Worm (Caenorhabditis elegans) whole organism, L4 larva: ENCODE measurements around the gene C39B5.2.

Experiments used
- F44E2.7 ChIP-seq: fragments of 200-800 bp; sonication (Bioruptor generic); IDR thresholded peaks from 2 replicates; pipeline ENCODE4 v2.1.2; 2022; ENCODE audit warnings: missing genetic modification characterization, missing compliant biosample characterization
- ZK337.2 ChIP-seq: fragments of 200-800 bp; sonication (Bioruptor generic); IDR thresholded peaks from 2 replicates; pipeline ENCODE4 v1.3.6; 2022; ENCODE audit warnings: missing genetic modification reagents, missing genetic modification characterization, missing compliant biosample characterization
- aha-1 ChIP-seq: fragments of 150-350 bp; peaks from one replicate; lab custom pipeline; 2014; ENCODE audit warnings: missing biosample characterization, missing genetic modification characterization
- ama-1 ChIP-seq: fragments of 150-350 bp; optimal IDR thresholded peaks from 2 replicates; lab custom pipeline; 2014; ENCODE audit warnings: inconsistent platforms, mixed read lengths
- ceh-44 ChIP-seq: fragments of 200-800 bp; sonication (Bioruptor generic); IDR thresholded peaks from 2 replicates; pipeline ENCODE4 v1.3.6; 2022; ENCODE audit warnings: missing genetic modification reagents, missing genetic modification characterization, missing compliant biosample characterization
- ceh-82 ChIP-seq: sonication (generic microtip); optimal IDR thresholded peaks from 2 replicates; lab custom pipeline; 2017; ENCODE audit warnings: missing biosample characterization, missing genetic modification characterization
- daf-16 ChIP-seq, 3 experiments: sonication (generic microtip); optimal IDR thresholded peaks; 2 replicates each; lab custom pipeline; 2016 to 2017; ENCODE audit warnings: missing genetic modification characterization in 3 of 3, missing genetic modification reagents in 3 of 3, mild to moderate bottlenecking in 2 of 3, missing compliant biosample characterization in 2 of 3, missing biosample characterization in 1 of 3, moderate library complexity in 1 of 3
- daf-19 ChIP-seq: fragments of 200-800 bp; sonication (Bioruptor generic); conservative IDR thresholded peaks from 2 replicates; pipeline ENCODE4 v1.3.6; 2022; ENCODE audit warnings: missing genetic modification characterization, missing compliant biosample characterization
- dmd-6 ChIP-seq: fragments of 200-800 bp; sonication (Bioruptor generic); IDR thresholded peaks from 2 replicates; pipeline ENCODE4 v1.3.6; 2022; ENCODE audit warnings: missing genetic modification reagents, missing genetic modification characterization, missing compliant biosample characterization
- dmd-8 ChIP-seq: fragments of 200-800 bp; sonication (Bioruptor generic); IDR thresholded peaks from 2 replicates; pipeline ENCODE4 v1.3.6; 2022; ENCODE audit warnings: missing genetic modification characterization, missing compliant biosample characterization
- dve-1 ChIP-seq: sonication (generic microtip); optimal IDR thresholded peaks from 2 replicates; lab custom pipeline; 2017; ENCODE audit warnings: antibody characterized with exemption, mild to moderate bottlenecking, missing genetic modification characterization, missing compliant biosample characterization; ENCODE audit not compliant: insufficient read depth
- hif-1 ChIP-seq, 2 experiments: sonication (generic microtip); optimal IDR thresholded peaks; 2 replicates each; lab custom pipeline; 2016 to 2017; ENCODE audit warnings: missing compliant biosample characterization in 2 of 2, missing genetic modification characterization in 2 of 2, missing genetic modification reagents in 2 of 2, missing genotype in 2 of 2, mild to moderate bottlenecking in 1 of 2
- hlh-11 ChIP-seq: fragments of 200-800 bp; sonication (Bioruptor generic); optimal IDR thresholded peaks from 2 replicates; lab custom pipeline; 2018; ENCODE audit warnings: mild to moderate bottlenecking, missing genetic modification characterization, missing compliant biosample characterization
- lin-1 ChIP-seq: fragments of 200-800 bp; sonication (Bioruptor generic); IDR thresholded peaks from 2 replicates; pipeline ENCODE4 v1.3.6; 2022; ENCODE audit warnings: missing genetic modification reagents, missing genetic modification characterization, missing compliant biosample characterization
- lin-38 ChIP-seq: fragments of 200-800 bp; sonication (Bioruptor generic); IDR thresholded peaks from 2 replicates; pipeline ENCODE4 v1.3.6; 2022; ENCODE audit warnings: missing genetic modification reagents, missing genetic modification characterization, missing compliant biosample characterization
- mep-1 ChIP-seq: fragments of 150-350 bp; sonication (generic microtip); optimal IDR thresholded peaks from 3 replicates; lab custom pipeline; 2014; ENCODE audit warnings: missing biosample characterization, missing genetic modification characterization
- mxl-3 ChIP-seq: fragments of 200-800 bp; sonication (Bioruptor generic); optimal IDR thresholded peaks from 2 replicates; lab custom pipeline; 2018; ENCODE audit warnings: mild to moderate bottlenecking, missing genetic modification characterization, missing compliant biosample characterization
- nhr-10 ChIP-seq: fragments of 150-350 bp; optimal IDR thresholded peaks from 2 replicates; lab custom pipeline; 2014; ENCODE audit warnings: missing biosample characterization, missing genetic modification characterization
- nhr-11 ChIP-seq: fragments of 150-350 bp; optimal IDR thresholded peaks from 2 replicates; lab custom pipeline; 2014; ENCODE audit warnings: missing biosample characterization, missing genetic modification characterization
- nhr-237 ChIP-seq: sonication (generic microtip); optimal IDR thresholded peaks from 2 replicates; lab custom pipeline; 2017; ENCODE audit warnings: missing biosample characterization, missing genetic modification characterization
- nhr-25 ChIP-seq: sonication (generic microtip); optimal IDR thresholded peaks from 2 replicates; lab custom pipeline; 2017; ENCODE audit warnings: missing genetic modification characterization, mild to moderate bottlenecking, missing compliant biosample characterization, antibody characterized with exemption, moderate library complexity, borderline replicate concordance; ENCODE audit not compliant: insufficient read depth
- nhr-28 ChIP-seq: fragments of 150-350 bp; optimal IDR thresholded peaks from 2 replicates; lab custom pipeline; 2014; ENCODE audit warnings: missing biosample characterization, missing genetic modification characterization
- nhr-42 ChIP-seq: fragments of 200-800 bp; sonication (Bioruptor generic); IDR thresholded peaks from 2 replicates; pipeline ENCODE4 v1.3.6; 2022; ENCODE audit warnings: missing genetic modification characterization, missing compliant biosample characterization
- nhr-48 ChIP-seq: sonication (generic microtip); optimal IDR thresholded peaks from 2 replicates; lab custom pipeline; 2016; ENCODE audit warnings: mild to moderate bottlenecking, missing genetic modification characterization, missing compliant biosample characterization
- nhr-6 ChIP-seq: fragments of 150-350 bp; optimal IDR thresholded peaks from 2 replicates; lab custom pipeline; 2014; ENCODE audit warnings: missing biosample characterization, missing genetic modification characterization
- nhr-76 ChIP-seq: fragments of 150-350 bp; optimal IDR thresholded peaks from 2 replicates; lab custom pipeline; 2014; ENCODE audit warnings: missing biosample characterization, missing genetic modification characterization
- php-3 ChIP-seq: fragments of 200-800 bp; sonication (Bioruptor generic); IDR thresholded peaks from 2 replicates; pipeline ENCODE4 v1.3.6; 2022; ENCODE audit warnings: missing genetic modification reagents, missing genetic modification characterization, missing compliant biosample characterization
- pqm-1 ChIP-seq: sonication (generic microtip); optimal IDR thresholded peaks from 2 replicates; lab custom pipeline; 2017; ENCODE audit warnings: missing biosample characterization, missing genetic modification characterization
- spr-3 ChIP-seq: fragments of 200-800 bp; sonication (Bioruptor generic); optimal IDR thresholded peaks from 2 replicates; lab custom pipeline; 2018; ENCODE audit warnings: mild to moderate bottlenecking, missing genetic modification characterization, missing compliant biosample characterization
- tra-1 ChIP-seq: fragments of 200-800 bp; sonication (Bioruptor generic); IDR thresholded peaks from 2 replicates; pipeline ENCODE4 v1.3.6; 2022; ENCODE audit warnings: missing genetic modification reagents, missing genetic modification characterization, missing compliant biosample characterization
- unc-62 ChIP-seq, 3 experiments: fragments of 150-350 bp in 1 of 3; sonication (generic microtip); optimal IDR thresholded peaks in 2 of 3; peaks in 1 of 3; 1 replicate in 1 of 3; 2 replicates in 2 of 3; lab custom pipeline; 2014 to 2017; ENCODE audit warnings: missing biosample characterization in 3 of 3, missing genetic modification characterization in 3 of 3, missing genetic modification reagents in 3 of 3, missing genotype in 1 of 3
- vab-7 ChIP-seq: fragments of 200-800 bp; sonication (Bioruptor generic); IDR thresholded peaks from 2 replicates; pipeline ENCODE4 v1.3.6; 2022; ENCODE audit warnings: missing genetic modification reagents, missing genetic modification characterization, missing compliant biosample characterization
- zag-1 ChIP-seq: fragments of 150-350 bp; optimal IDR thresholded peaks from 2 replicates; lab custom pipeline; 2014; ENCODE audit warnings: missing biosample characterization, missing genetic modification characterization

The C39B5.2 gene

DNA sequence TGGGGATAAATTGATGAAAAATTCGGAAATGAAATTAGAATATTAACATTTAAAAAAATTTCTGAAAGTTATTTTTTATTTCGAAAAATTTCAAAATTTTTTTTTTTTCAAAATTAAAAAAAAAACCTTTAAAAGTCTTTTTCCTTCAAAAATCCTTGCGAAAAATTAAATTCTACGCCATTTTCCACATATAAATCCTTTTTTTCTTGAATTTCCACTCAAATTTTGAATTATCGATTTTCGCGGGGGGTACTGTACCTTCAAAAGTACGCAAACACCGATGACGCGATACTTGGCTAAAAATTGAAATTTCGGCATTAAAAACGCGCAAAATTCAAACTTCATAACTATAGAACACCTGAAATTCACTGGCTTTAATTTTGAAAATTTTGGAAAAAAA, 24.1 kb upstream of the C39B5.2 start:
- TF ChIP-seq spr-3 (GFP tag; lab: Kevin White, UChicago) = no peak
- TF ChIP-seq aha-1 = peak; percentile 95

DNA sequence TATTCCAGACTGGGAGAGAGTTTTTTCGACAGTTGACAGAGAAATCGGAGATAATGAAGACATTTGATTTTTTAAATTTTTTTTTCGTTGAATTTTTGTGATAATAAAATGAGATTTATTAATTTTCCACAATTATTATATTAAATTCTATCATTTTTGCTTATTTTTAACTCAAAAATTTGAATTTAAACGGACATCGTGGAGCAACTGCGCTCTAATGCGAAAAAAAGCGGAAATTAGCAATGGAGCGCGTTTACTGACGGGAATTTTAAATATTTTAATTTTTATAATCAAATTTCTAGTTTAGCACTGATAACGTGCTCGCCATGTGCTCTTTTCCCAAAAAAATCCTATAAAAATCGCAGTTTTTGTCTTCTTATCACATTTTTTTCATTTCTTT, 23.6 kb upstream of the C39B5.2 start, which contains the start of gene C39B5.14:
TSS of gene C39B5.14 (plus strand) at position 301 of the 400 bp plus-strand sequence.
- peak; percentile 45 for TF ChIP-seq dmd-6 (GFP tag; lab: Robert Waterston, UW)
- peak; percentile 46 for TF ChIP-seq lin-38
- no peak for TF ChIP-seq ZK337.2 (GFP tag; lab: Robert Waterston, UW)

DNA sequence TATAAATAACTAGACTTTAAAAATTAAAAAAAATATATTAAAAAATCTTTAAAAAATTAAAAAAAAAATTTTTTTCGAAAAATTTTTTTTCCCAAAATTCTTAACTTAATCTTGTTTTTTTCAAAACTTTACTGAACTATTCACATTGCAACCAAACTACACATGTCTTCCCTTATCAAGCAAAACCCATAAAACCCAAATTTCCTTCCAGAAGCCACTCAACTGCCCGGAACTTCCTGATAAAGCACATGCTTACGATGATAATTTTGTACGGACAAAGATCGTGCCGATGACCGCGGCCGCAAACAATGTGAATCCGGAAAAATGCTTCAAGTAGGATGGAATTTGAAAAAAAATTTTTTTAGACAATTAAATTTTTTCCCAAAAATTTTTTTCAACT, 22.3 kb upstream of the C39B5.2 start:
- TF ChIP-seq nhr-48 (tag; lab: Kevin White, UChicago) (no peak), daf-19 (GFP tag; lab: Robert Waterston, UW) (no peak), vab-7 (GFP tag; lab: Robert Waterston, UW) (no peak), tra-1 (GFP tag; lab: Robert Waterston, UW) (no peak), mxl-3 (GFP tag; lab: Kevin White, UChicago) (peak; percentile 29), hif-1 (tag; optimal IDR thresholded peaks at IDR 0.05; lab: Kevin White, UChicago) (no peak), unc-62 (GFP tag; optimal IDR thresholded peaks at IDR 0.05 in 1 of 2; lab: Kevin White, UChicago) (peak in 1 of 2 experiments; percentile 13), unc-62 (tag; optimal IDR thresholded peaks at IDR 0.05; lab: Kevin White, UChicago) (no peak), dve-1 (peak; percentile 38), dmd-6 (GFP tag; lab: Robert Waterston, UW) (peak; percentile 53), nhr-28 (tag; lab: Kevin White, UChicago) (peak; percentile 19), nhr-42 (no peak), lin-1 (GFP tag; lab: Robert Waterston, UW) (no peak), daf-16 (GFP tag; optimal IDR thresholded peaks at IDR 0.05; lab: Kevin White, UChicago) (no peak), daf-16 (tag; optimal IDR thresholded peaks at IDR 0.05; lab: Kevin White, UChicago) (peak; percentile 50), hlh-11 (tag; lab: Kevin White, UChicago) (peak; percentile 26), pqm-1 (tag; lab: Kevin White, UChicago) (no peak), php-3 (GFP tag; lab: Robert Waterston, UW) (peak; percentile 58; the same call in 1 of the 2 replicates)

DNA sequence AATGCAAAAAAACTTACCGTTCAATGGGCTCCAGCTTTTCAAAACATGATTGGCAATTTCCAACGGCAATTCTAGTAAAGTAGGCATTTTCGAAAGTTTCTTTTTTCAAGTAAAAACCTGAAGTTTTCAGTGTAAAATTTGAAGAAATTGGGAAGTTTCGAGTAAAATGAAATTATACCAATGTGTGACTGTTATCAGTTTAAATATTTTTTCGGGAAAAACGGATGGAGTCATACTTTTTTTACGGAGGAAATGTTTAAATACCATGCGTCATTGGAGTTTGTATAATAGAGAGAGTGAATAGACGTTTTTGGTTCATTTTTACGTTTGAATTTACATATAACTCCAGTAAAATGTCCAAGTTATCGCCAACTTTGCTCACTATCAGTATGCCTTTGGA, 15.3 kb upstream of the C39B5.2 start, which contains the start of gene fbxa-12:
TSS of gene fbxa-12 (plus strand) at position 301 of the 400 bp plus-strand sequence.
- TF ChIP-seq nhr-237 = no peak

DNA sequence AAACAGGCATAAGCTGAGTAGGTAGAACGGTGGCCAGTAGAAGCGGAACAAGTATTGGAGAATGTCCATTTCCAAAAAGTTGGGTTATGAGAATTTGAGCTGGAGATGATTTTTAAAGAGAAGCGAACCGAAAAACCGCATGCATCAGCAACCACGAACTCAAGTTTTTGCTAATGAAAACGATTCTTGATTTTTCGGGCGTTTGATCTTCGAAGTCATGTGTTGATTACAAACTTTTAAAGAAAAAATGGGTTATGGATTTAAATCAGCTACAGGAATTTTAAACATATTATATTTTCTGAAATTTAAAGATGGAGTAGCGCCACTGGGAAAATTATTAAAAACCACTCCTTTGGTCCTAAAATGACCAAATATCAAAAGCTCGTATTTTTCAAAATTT, 10.8 kb upstream of the C39B5.2 start, which contains the start of gene srd-65:
TSS of gene srd-65 (minus strand) at position 101 of the 400 bp plus-strand sequence.
- no peak for TF ChIP-seq nhr-42
- TF ChIP-seq zag-1 (tag; lab: Kevin White, UChicago) = no peak
- no peak for TF ChIP-seq ceh-82
- TF ChIP-seq ama-1 = no peak
- no peak for TF ChIP-seq ceh-44
- no peak for TF ChIP-seq F44E2.7 (GFP tag; lab: Robert Waterston, UW)
- no peak for TF ChIP-seq nhr-10
- no peak for TF ChIP-seq nhr-76

DNA sequence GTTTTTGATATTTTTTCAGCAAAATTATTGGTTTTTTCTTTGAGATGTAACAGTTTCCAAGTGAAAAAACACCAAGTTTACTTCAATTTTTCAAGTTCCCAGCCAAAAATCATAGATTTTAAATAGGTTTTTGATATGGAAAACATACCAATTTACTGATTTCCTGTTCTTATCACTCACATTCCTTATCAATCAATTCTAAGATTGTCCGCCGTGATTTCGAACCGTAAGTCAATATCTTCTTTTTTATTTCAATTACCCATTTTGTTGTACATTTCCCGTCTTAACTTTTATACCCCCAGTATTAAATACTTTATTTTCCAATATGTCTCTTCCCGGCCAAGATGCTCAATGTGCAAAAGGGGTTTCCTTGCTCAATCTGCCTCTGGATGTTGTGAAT, 10.2 kb upstream of the C39B5.2 start, which contains the start of gene fbxa-38:
TSS of gene fbxa-38 (plus strand) at position 195 of the 400 bp plus-strand sequence.
- no peak for TF ChIP-seq nhr-25
- no peak for TF ChIP-seq nhr-6 (tag; lab: Kevin White, UChicago)
- no peak for TF ChIP-seq ZK337.2 (GFP tag; lab: Robert Waterston, UW)
- TF ChIP-seq nhr-48 (tag; lab: Kevin White, UChicago) = no peak
- no peak for TF ChIP-seq mep-1 (tag; lab: Kevin White, UChicago)
- TF ChIP-seq nhr-11 (tag; lab: Kevin White, UChicago) = no peak
- no peak for TF ChIP-seq aha-1
- no peak for TF ChIP-seq dmd-8
